Fruit fly (Drosophila melanogaster) S2 (cell line): ENCODE results near the gene CG6770.

Experiments used
- CG8478 ChIP-seq: fragments of >200 bp; optimal IDR thresholded peaks from 2 replicates; lab custom pipeline; 2018
- CTCF ChIP-seq, 2 experiments: fragments of >200 bp; optimal IDR thresholded peaks; 2 replicates each; lab custom pipeline; 2018

DNA sequence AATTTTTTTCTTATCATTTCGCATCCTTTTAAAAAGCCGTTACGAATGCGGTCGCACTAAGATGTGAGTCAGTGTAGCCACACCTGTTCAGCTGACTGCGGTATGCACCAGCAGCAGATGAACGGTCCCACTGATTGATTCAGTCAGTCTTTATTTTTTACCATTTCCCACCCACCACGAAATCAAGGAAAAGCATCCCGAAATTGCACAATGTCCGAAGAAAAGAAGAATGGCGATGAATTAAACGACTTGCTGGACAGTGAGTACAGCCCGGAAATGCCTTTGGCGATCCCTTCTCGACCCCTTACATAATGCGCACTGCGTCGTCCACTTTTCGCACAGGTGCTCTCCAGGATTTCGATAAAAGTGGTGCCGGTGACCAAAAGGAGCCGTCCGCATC lies 47.7 kb upstream of the CG6770 start:
- no peak for TF ChIP-seq CTCF (optimal IDR thresholded peaks at IDR 0.05; lab: Kevin White, UChicago)
- TF ChIP-seq CG8478 (lab: Kevin White, UChicago) = no peak
